Worm (Caenorhabditis elegans): ENCODE results near the gene T26C5.4.

ce11 chrII:9260026-9260425, 9.7 kb upstream of the T26C5.4 start:
- TF ChIP-seq sea-2 (GFP tag; IDR thresholded peaks at IDR 0.05) (no peak), ceh-58 (GFP tag; IDR thresholded peaks at IDR 0.05) (no peak), ama-1 (optimal IDR thresholded peaks at IDR 0.05) (no peak), ama-1 (GFP tag; optimal IDR thresholded peaks at IDR 0.05) (no peak), pha-4 (tag; optimal IDR thresholded peaks at IDR 0.05) (no peak), snpc-3.4 (tag; optimal IDR thresholded peaks at IDR 0.05) (no peak), dox-1 (GFP tag; IDR thresholded peaks at IDR 0.05) (no peak), let-526 (GFP tag; IDR thresholded peaks at IDR 0.05) (no peak), nhr-120 (GFP tag; IDR thresholded peaks at IDR 0.05) (no peak), ceh-91 (GFP tag; IDR thresholded peaks at IDR 0.05) (no peak), unc-62 (GFP tag; optimal IDR thresholded peaks at IDR 0.05) (no peak), T07F8.4 (tag; optimal IDR thresholded peaks at IDR 0.05) (no peak), ceh-27 (GFP tag; optimal IDR thresholded peaks at IDR 0.05) (no peak)
